Fruit fly (Drosophila melanogaster) whole organism, embryonic: ENCODE results near the gene CG32483.

ENCODE experiments used
- B-H1 ChIP-seq: fragments of 200-800 bp; sonication (Bioruptor generic); IDR thresholded peaks from 3 replicates; pipeline ENCODE4 v1.3.6; 2022; ENCODE audit warnings: missing biosample characterization, missing genetic modification characterization
- Bteb2 ChIP-seq: fragments of 200-800 bp; sonication (Bioruptor generic); optimal IDR thresholded peaks from 2 replicates; lab custom pipeline; 2016; ENCODE audit warnings: missing biosample characterization, missing genetic modification characterization
- CG10431 ChIP-seq: fragments of 200-800 bp; sonication (Bioruptor generic); optimal IDR thresholded peaks from 3 replicates; lab custom pipeline; 2018; ENCODE audit warnings: missing biosample characterization, mild to moderate bottlenecking, missing genetic modification characterization
- CG10462 ChIP-seq: fragments of 200-800 bp; sonication (Bioruptor generic); optimal IDR thresholded peaks from 2 replicates; lab custom pipeline; 2016; ENCODE audit warnings: missing biosample characterization, missing genetic modification characterization
- CG13123 ChIP-seq: fragments of 200-800 bp; sonication (Bioruptor generic); optimal IDR thresholded peaks from 2 replicates; lab custom pipeline; 2016; ENCODE audit warnings: missing biosample characterization, missing genetic modification characterization
- CG1529 ChIP-seq: fragments of 200-800 bp; sonication (Bioruptor generic); optimal IDR thresholded peaks from 3 replicates; lab custom pipeline; 2018; ENCODE audit warnings: missing biosample characterization, missing genetic modification characterization
- CG17328 ChIP-seq: fragments of 200-800 bp; sonication (Bioruptor generic); IDR thresholded peaks from 2 replicates; pipeline ENCODE4 v1.3.6; 2022; ENCODE audit warnings: missing biosample characterization, missing genetic modification characterization
- CG17568 ChIP-seq: fragments of 200-800 bp; sonication (Bioruptor generic); optimal IDR thresholded peaks from 2 replicates; lab custom pipeline; 2018; ENCODE audit warnings: missing biosample characterization, mild to moderate bottlenecking, missing genetic modification characterization, moderate library complexity
- CG17912 ChIP-seq: fragments of 200-800 bp; sonication (Bioruptor generic); optimal IDR thresholded peaks from 2 replicates; lab custom pipeline; 2018; ENCODE audit warnings: missing biosample characterization, mild to moderate bottlenecking, missing genetic modification characterization
- CG2129 ChIP-seq: fragments of 200-800 bp; sonication (Bioruptor generic); IDR thresholded peaks from 2 replicates; pipeline ENCODE4 v1.3.6; 2022; ENCODE audit warnings: missing biosample characterization, missing genetic modification characterization; ENCODE audit not compliant: partially characterized antibody
- CG34224 ChIP-seq: fragments of 200-800 bp; sonication (Bioruptor generic); IDR thresholded peaks from 3 replicates; pipeline ENCODE4 v1.3.6; 2022; ENCODE audit warnings: missing biosample characterization, missing genetic modification characterization; ENCODE audit not compliant: partially characterized antibody
- CG3838 ChIP-seq: fragments of 200-800 bp; sonication (Bioruptor generic); optimal IDR thresholded peaks from 3 replicates; lab custom pipeline; 2016; ENCODE audit warnings: missing biosample characterization, missing genetic modification characterization
- CG5953 ChIP-seq: fragments of 200-800 bp; sonication (Bioruptor generic); IDR thresholded peaks from 2 replicates; pipeline ENCODE4 v1.3.6; 2022; ENCODE audit warnings: missing biosample characterization, missing genetic modification characterization
- CG7271 ChIP-seq: fragments of 200-800 bp; sonication (Bioruptor generic); optimal IDR thresholded peaks from 2 replicates; lab custom pipeline; 2018; ENCODE audit warnings: missing biosample characterization, mild to moderate bottlenecking, missing genetic modification characterization, moderate library complexity
- CG7839 ChIP-seq: fragments of 200-800 bp; sonication (Bioruptor generic); optimal IDR thresholded peaks from 3 replicates; lab custom pipeline; 2018; ENCODE audit warnings: missing biosample characterization, mild to moderate bottlenecking, missing genetic modification characterization, moderate library complexity
- CG7987 ChIP-seq: fragments of 200-800 bp; sonication (Bioruptor generic); optimal IDR thresholded peaks from 2 replicates; lab custom pipeline; 2018; ENCODE audit warnings: missing biosample characterization, mild to moderate bottlenecking, missing genetic modification characterization, moderate library complexity
- CG8359 ChIP-seq: fragments of 200-800 bp; sonication (Bioruptor generic); optimal IDR thresholded peaks from 2 replicates; lab custom pipeline; 2017; ENCODE audit warnings: missing biosample characterization, mild to moderate bottlenecking, missing genetic modification characterization, borderline replicate concordance
- CG8765 ChIP-seq: fragments of 200-800 bp; sonication (Bioruptor generic); IDR thresholded peaks from 2 replicates; pipeline ENCODE4 v1.3.6; 2022; ENCODE audit warnings: missing biosample characterization, missing genetic modification characterization
- CG9876 ChIP-seq: fragments of 200-800 bp; sonication (Bioruptor generic); optimal IDR thresholded peaks from 2 replicates; lab custom pipeline; 2016; ENCODE audit warnings: missing biosample characterization, missing genetic modification characterization
- D19B ChIP-seq: fragments of 200-800 bp; sonication (Bioruptor generic); optimal IDR thresholded peaks from 2 replicates; lab custom pipeline; 2017; ENCODE audit warnings: missing biosample characterization, mild to moderate bottlenecking, missing genetic modification characterization
- E2f2 ChIP-seq: fragments of 200-800 bp; sonication (Bioruptor generic); IDR thresholded peaks from 2 replicates; pipeline ENCODE4 v1.3.6; 2022; ENCODE audit warnings: missing biosample characterization, missing genetic modification characterization
- ERR ChIP-seq: fragments of 200-800 bp; sonication (Bioruptor generic); optimal IDR thresholded peaks from 2 replicates; lab custom pipeline; 2016; ENCODE audit warnings: missing biosample characterization, missing genetic modification characterization
- H15 ChIP-seq: fragments of 200-800 bp; sonication (Bioruptor generic); IDR thresholded peaks from 3 replicates; pipeline ENCODE4 v1.3.6; 2022; ENCODE audit warnings: missing biosample characterization, missing genetic modification characterization
- Kr ChIP-seq: fragments of 200-800 bp; sonication (Bioruptor generic); optimal IDR thresholded peaks from 2 replicates; lab custom pipeline; 2017; ENCODE audit warnings: missing biosample characterization, mild to moderate bottlenecking, missing genetic modification characterization
- Mes4 ChIP-seq: fragments of 200-800 bp; sonication (Bioruptor generic); optimal IDR thresholded peaks from 2 replicates; lab custom pipeline; 2016; ENCODE audit warnings: missing biosample characterization, missing genetic modification characterization
- Mrtf ChIP-seq: fragments of 200-800 bp; sonication (Bioruptor generic); IDR thresholded peaks from 3 replicates; pipeline ENCODE4 v1.3.6; 2022; ENCODE audit warnings: missing biosample characterization, missing genetic modification characterization
- NK7.1 ChIP-seq: fragments of 200-800 bp; sonication (Bioruptor generic); optimal IDR thresholded peaks from 3 replicates; lab custom pipeline; 2016; ENCODE audit warnings: missing biosample characterization, missing genetic modification characterization
- Oaz ChIP-seq: fragments of 200-800 bp; sonication (Bioruptor generic); IDR thresholded peaks from 2 replicates; pipeline ENCODE4 v1.3.6; 2022; ENCODE audit warnings: missing biosample characterization, missing genetic modification characterization
- Pdp1 ChIP-seq, 2 experiments: fragments of 200-800 bp; sonication (Bioruptor generic); optimal IDR thresholded peaks; 3 replicates each; lab custom pipeline; 2016; ENCODE audit warnings: missing biosample characterization in 2 of 2, missing genetic modification characterization in 2 of 2, mild to moderate bottlenecking in 1 of 2, moderate library complexity in 1 of 2
- Spps ChIP-seq: fragments of 200-800 bp; sonication (Bioruptor generic); optimal IDR thresholded peaks from 2 replicates; lab custom pipeline; 2018; ENCODE audit warnings: missing biosample characterization, mild to moderate bottlenecking, missing genetic modification characterization
- TFAM ChIP-seq: fragments of 200-800 bp; sonication (Bioruptor generic); optimal IDR thresholded peaks from 2 replicates; lab custom pipeline; 2017; ENCODE audit warnings: missing biosample characterization, missing genetic modification characterization, inconsistent platforms
- danr ChIP-seq: fragments of 200-800 bp; sonication (Bioruptor generic); IDR thresholded peaks from 2 replicates; pipeline ENCODE4 v1.3.6; 2022; ENCODE audit warnings: missing biosample characterization, missing genetic modification characterization
- dmrt11E ChIP-seq: fragments of 200-800 bp; sonication (Bioruptor generic); optimal IDR thresholded peaks from 3 replicates; lab custom pipeline; 2018; ENCODE audit warnings: missing biosample characterization, mild to moderate bottlenecking, missing genetic modification characterization, moderate library complexity
- dysf ChIP-seq: fragments of 200-800 bp; sonication (Bioruptor generic); IDR thresholded peaks from 3 replicates; pipeline ENCODE4 v1.3.6; 2022; ENCODE audit warnings: missing biosample characterization, missing genetic modification characterization
- esg ChIP-seq: fragments of 200-800 bp; sonication (Bioruptor generic); conservative IDR thresholded peaks from 2 replicates; pipeline ENCODE4 v1.3.6; 2022; ENCODE audit warnings: missing biosample characterization, missing genetic modification characterization
- eve ChIP-seq, 2 experiments: fragments of >200 bp; optimal IDR thresholded peaks; 2 replicates each; lab custom pipeline; 2017; ENCODE audit warnings: missing biosample characterization in 2 of 2, missing genetic modification characterization in 2 of 2
- exex ChIP-seq: fragments of 200-800 bp; sonication (Bioruptor generic); optimal IDR thresholded peaks from 4 replicates; lab custom pipeline; 2018; ENCODE audit warnings: missing biosample characterization, mild to moderate bottlenecking, missing genetic modification characterization, moderate library complexity
- fd64A ChIP-seq: fragments of 200-800 bp; sonication (Bioruptor generic); optimal IDR thresholded peaks from 3 replicates; lab custom pipeline; 2018; ENCODE audit warnings: missing biosample characterization, mild to moderate bottlenecking, missing genetic modification characterization
- gsb-n ChIP-seq: fragments of 200-800 bp; sonication (Bioruptor generic); optimal IDR thresholded peaks from 3 replicates; lab custom pipeline; 2018; ENCODE audit warnings: missing biosample characterization, mild to moderate bottlenecking, missing genetic modification characterization
- h ChIP-seq: fragments of >200 bp; optimal IDR thresholded peaks from 2 replicates; lab custom pipeline; 2017
- hb ChIP-seq: fragments of 200-800 bp; sonication (Bioruptor generic); IDR thresholded peaks from 3 replicates; pipeline ENCODE4 v1.3.6; 2022; ENCODE audit warnings: missing biosample characterization, missing genetic modification characterization; ENCODE audit not compliant: partially characterized antibody
- jing ChIP-seq: fragments of 200-800 bp; sonication (Bioruptor generic); optimal IDR thresholded peaks from 2 replicates; lab custom pipeline; 2018; ENCODE audit warnings: missing biosample characterization, mild to moderate bottlenecking, missing genetic modification characterization
- jumu ChIP-seq: fragments of 200-800 bp; sonication (Bioruptor generic); optimal IDR thresholded peaks from 3 replicates; lab custom pipeline; 2016; ENCODE audit warnings: missing biosample characterization, missing genetic modification characterization
- odd ChIP-seq: fragments of 200-800 bp; sonication (Bioruptor generic); optimal IDR thresholded peaks from 2 replicates; lab custom pipeline; 2017; ENCODE audit warnings: missing biosample characterization, mild to moderate bottlenecking, missing genetic modification characterization
- psq ChIP-seq: fragments of 200-800 bp; sonication (Bioruptor generic); optimal IDR thresholded peaks from 2 replicates; lab custom pipeline; 2017; ENCODE audit warnings: missing biosample characterization, missing genetic modification characterization
- salm ChIP-seq: fragments of 200-800 bp; sonication (Bioruptor generic); optimal IDR thresholded peaks from 2 replicates; lab custom pipeline; 2018; ENCODE audit warnings: missing biosample characterization, mild to moderate bottlenecking, missing genetic modification characterization
- scrt ChIP-seq: fragments of 200-800 bp; sonication (Bioruptor generic); optimal IDR thresholded peaks from 2 replicates; lab custom pipeline; 2018; ENCODE audit warnings: missing biosample characterization, mild to moderate bottlenecking, missing genetic modification characterization, moderate library complexity
- slou ChIP-seq: fragments of 200-800 bp; sonication (Bioruptor generic); optimal IDR thresholded peaks from 3 replicates; lab custom pipeline; 2016; ENCODE audit warnings: missing biosample characterization, missing genetic modification characterization
- tx ChIP-seq: fragments of 200-800 bp; sonication (Bioruptor generic); optimal IDR thresholded peaks from 2 replicates; lab custom pipeline; 2016; ENCODE audit warnings: missing biosample characterization, missing genetic modification characterization
- vvl ChIP-seq: fragments of 200-800 bp; sonication (Bioruptor generic); IDR thresholded peaks from 2 replicates; pipeline ENCODE4 v1.3.6; 2022; ENCODE audit warnings: missing biosample characterization, missing genetic modification characterization
- wdn ChIP-seq: fragments of 200-800 bp; sonication (Bioruptor generic); IDR thresholded peaks from 2 replicates; pipeline ENCODE4 v1.3.6; 2022; ENCODE audit warnings: missing biosample characterization, missing genetic modification characterization
- z ChIP-seq: fragments of 200-800 bp; sonication (Bioruptor generic); IDR thresholded peaks from 3 replicates; pipeline ENCODE4 v1.3.6; 2022; ENCODE audit warnings: missing biosample characterization, missing genetic modification characterization

Gene CG32483

dm6 chr3L:680258-680657 is 9.6 kb downstream of the CG32483 start, which contains the start of gene CG17129 (continued):
- TF ChIP-seq CG8359 (GFP tag; lab: Kevin White, UChicago) (no peak), h (no peak), dmrt11E (peak; percentile 69), CG8765 (0 out of 2 replicates have a peak, but pooled peaks have one; percentile 31), psq (GFP tag; lab: Kevin White, UChicago) (peak; percentile 3), esg (GFP tag; lab: Robert Waterston, UW) (peak; percentile 62), eve (GFP tag; optimal IDR thresholded peaks at IDR 0.05; lab: Kevin White, UChicago) (no peak), Spps (tag; lab: Kevin White, UChicago) (peak; percentile 59), B-H1 (GFP tag; lab: Robert Waterston, UW) (peak; percentile 58; the same call in 2 of the 3 replicates), danr (GFP tag; lab: Robert Waterston, UW) (no peak), fd64A (GFP tag; lab: Kevin White, UChicago) (no peak), Mrtf (GFP tag; lab: Robert Waterston, UW) (peak; percentile 53; the same call in 2 of the 3 replicates), CG17568 (GFP tag; lab: Kevin White, UChicago) (peak; percentile 68), CG7987 (peak; percentile 13), CG7271 (tag; lab: Kevin White, UChicago) (no peak), wdn (GFP tag; lab: Robert Waterston, UW) (no peak), CG3838 (peak; percentile 54), odd (no peak), CG13123 (GFP tag; lab: Kevin White, UChicago) (peak; percentile 48), CG10462 (peak; percentile 9), Oaz (GFP tag; lab: Robert Waterston, UW) (no peak), jumu (peak; percentile 87), z (GFP tag; lab: Robert Waterston, UW) (peak; percentile 97), jing (no peak), CG17912 (GFP tag; lab: Kevin White, UChicago) (peak; percentile 2), Mes4 (GFP tag; lab: Kevin White, UChicago) (peak; percentile 72), CG17328 (GFP tag; lab: Robert Waterston, UW) (peak; percentile 76), CG7839 (tag; lab: Kevin White, UChicago) (peak; percentile 65), CG34224 (GFP tag; lab: Robert Waterston, UW) (peak; percentile 97), Bteb2 (GFP tag; lab: Kevin White, UChicago) (peak; percentile 69), scrt (GFP tag; lab: Kevin White, UChicago) (no peak), CG5953 (GFP tag; lab: Robert Waterston, UW) (no peak), CG2129 (GFP tag; lab: Robert Waterston, UW) (peak; percentile 94), gsb-n (tag; lab: Kevin White, UChicago) (peak; percentile 45), slou (no peak), tx (peak; percentile 79), vvl (GFP tag; lab: Robert Waterston, UW) (peak; percentile 87), TFAM (GFP tag; lab: Kevin White, UChicago) (no peak), exex (tag; lab: Kevin White, UChicago) (no peak), CG9876 (GFP tag; lab: Kevin White, UChicago) (peak; percentile 5), CG1529 (GFP tag; lab: Kevin White, UChicago) (peak; percentile 32), H15 (peak; percentile 75), hb (GFP tag; lab: Robert Waterston, UW) (peak; percentile 91), dysf (GFP tag; lab: Robert Waterston, UW) (peak; percentile 72), Pdp1 (GFP tag; optimal IDR thresholded peaks at IDR 0.05; lab: Kevin White, UChicago) (peak in 1 of 2 experiments; percentile 85), ERR (GFP tag; lab: Kevin White, UChicago) (peak; percentile 66), CG10431 (no peak), Kr (GFP tag; lab: Kevin White, UChicago) (peak; percentile 28), NK7.1 (GFP tag; lab: Kevin White, UChicago) (peak; percentile 60), E2f2 (GFP tag; lab: Robert Waterston, UW) (peak; percentile 87), salm (tag; lab: Kevin White, UChicago) (peak; percentile 7), D19B (no peak)
